Fruit fly (Drosophila melanogaster) whole organism, pupa: ENCODE measurements around the gene NaPi-III.

Experiments used
- CG10348 ChIP-seq: fragments of 200-800 bp; sonication (Bioruptor generic); IDR thresholded peaks from 2 replicates; pipeline ENCODE4 v1.3.6; 2022; ENCODE audit warnings: missing biosample characterization, missing genetic modification characterization
- CG12605 ChIP-seq: fragments of 200-800 bp; sonication (Bioruptor generic); IDR thresholded peaks from 2 replicates; pipeline ENCODE4 v1.3.6; 2022; ENCODE audit warnings: missing biosample characterization, missing genetic modification characterization
- CG13204 ChIP-seq: fragments of 200-800 bp; sonication (Bioruptor generic); optimal IDR thresholded peaks from 2 replicates; lab custom pipeline; 2018; ENCODE audit warnings: missing biosample characterization, mild to moderate bottlenecking, missing genetic modification characterization, moderate library complexity
- CG14655 ChIP-seq: fragments of 200-800 bp; sonication (Bioruptor generic); optimal IDR thresholded peaks from 3 replicates; lab custom pipeline; 2017; ENCODE audit warnings: mild to moderate bottlenecking, missing biosample characterization, missing genetic modification reagents, missing genetic modification characterization
- CG15710 ChIP-seq: fragments of 200-800 bp; sonication (Bioruptor generic); optimal IDR thresholded peaks from 2 replicates; lab custom pipeline; 2018; ENCODE audit warnings: missing biosample characterization, mild to moderate bottlenecking, missing genetic modification characterization, moderate library complexity
- CG17806 ChIP-seq: fragments of 200-800 bp; sonication (Bioruptor generic); optimal IDR thresholded peaks from 2 replicates; lab custom pipeline; 2018; ENCODE audit warnings: missing biosample characterization, mild to moderate bottlenecking, missing genetic modification characterization, moderate library complexity
- CG32121 ChIP-seq: fragments of 200-800 bp; sonication (Bioruptor generic); IDR thresholded peaks from 2 replicates; pipeline ENCODE4 v1.3.6; 2022; ENCODE audit warnings: missing biosample characterization, missing genetic modification characterization
- CG34367 ChIP-seq: fragments of 200-800 bp; sonication (Bioruptor generic); optimal IDR thresholded peaks from 2 replicates; lab custom pipeline; 2018; ENCODE audit warnings: missing biosample characterization, mild to moderate bottlenecking, missing genetic modification characterization
- CG4496 ChIP-seq: fragments of 200-800 bp; sonication (Bioruptor generic); IDR thresholded peaks from 3 replicates; pipeline ENCODE4 v1.3.6; 2022; ENCODE audit warnings: missing biosample characterization, missing genetic modification characterization
- CG8159 ChIP-seq: fragments of 200-800 bp; sonication (Bioruptor generic); optimal IDR thresholded peaks from 3 replicates; lab custom pipeline; 2018; ENCODE audit warnings: missing biosample characterization, mild to moderate bottlenecking, missing genetic modification characterization, moderate library complexity
- CG8301 ChIP-seq: fragments of 200-800 bp; sonication (Bioruptor generic); optimal IDR thresholded peaks from 2 replicates; lab custom pipeline; 2018; ENCODE audit warnings: missing biosample characterization, mild to moderate bottlenecking, missing genetic modification characterization
- CG9948 ChIP-seq: fragments of 200-800 bp; sonication (Bioruptor generic); optimal IDR thresholded peaks from 2 replicates; lab custom pipeline; 2018; ENCODE audit warnings: missing biosample characterization, mild to moderate bottlenecking, missing genetic modification characterization, moderate library complexity
- D1 ChIP-seq: fragments of 200-800 bp; sonication (Bioruptor generic); optimal IDR thresholded peaks from 2 replicates; lab custom pipeline; 2018; ENCODE audit warnings: missing biosample characterization, mild to moderate bottlenecking, missing genetic modification characterization, moderate library complexity
- EcR ChIP-seq: fragments of 200-800 bp; sonication (Bioruptor generic); optimal IDR thresholded peaks from 3 replicates; lab custom pipeline; 2019; ENCODE audit warnings: missing biosample characterization, missing genetic modification characterization, mild to moderate bottlenecking, moderate library complexity, missing genetic modification reagents
- Ets98B ChIP-seq: fragments of 200-800 bp; sonication (Bioruptor generic); IDR thresholded peaks from 2 replicates; pipeline ENCODE4 v1.3.6; 2022; ENCODE audit warnings: missing biosample characterization, missing genetic modification characterization
- Pif1A ChIP-seq: fragments of 200-800 bp; sonication (Bioruptor generic); optimal IDR thresholded peaks from 3 replicates; lab custom pipeline; 2016; ENCODE audit warnings: missing biosample characterization, missing genetic modification characterization
- Pif1B ChIP-seq: fragments of 200-800 bp; sonication (Bioruptor generic); optimal IDR thresholded peaks from 3 replicates; lab custom pipeline; 2016; ENCODE audit warnings: missing biosample characterization, missing genetic modification characterization
- Snoo ChIP-seq: fragments of 200-800 bp; sonication (Bioruptor generic); optimal IDR thresholded peaks from 3 replicates; lab custom pipeline; 2017; ENCODE audit warnings: missing biosample characterization, mild to moderate bottlenecking, missing genetic modification characterization, inconsistent platforms
- fd96Ca ChIP-seq: fragments of 200-800 bp; sonication (Bioruptor generic); IDR thresholded peaks from 3 replicates; pipeline ENCODE4 v1.3.6; 2022; ENCODE audit warnings: missing biosample characterization, missing genetic modification characterization
- gl ChIP-seq: fragments of 200-800 bp; sonication (Bioruptor generic); optimal IDR thresholded peaks from 2 replicates; lab custom pipeline; 2018; ENCODE audit warnings: missing biosample characterization, mild to moderate bottlenecking, missing genetic modification characterization
- rn ChIP-seq: fragments of 200-800 bp; sonication (Bioruptor generic); IDR thresholded peaks from 2 replicates; pipeline ENCODE4 v1.3.6; 2022; ENCODE audit warnings: missing biosample characterization, missing genetic modification characterization

Gene NaPi-III

DNA sequence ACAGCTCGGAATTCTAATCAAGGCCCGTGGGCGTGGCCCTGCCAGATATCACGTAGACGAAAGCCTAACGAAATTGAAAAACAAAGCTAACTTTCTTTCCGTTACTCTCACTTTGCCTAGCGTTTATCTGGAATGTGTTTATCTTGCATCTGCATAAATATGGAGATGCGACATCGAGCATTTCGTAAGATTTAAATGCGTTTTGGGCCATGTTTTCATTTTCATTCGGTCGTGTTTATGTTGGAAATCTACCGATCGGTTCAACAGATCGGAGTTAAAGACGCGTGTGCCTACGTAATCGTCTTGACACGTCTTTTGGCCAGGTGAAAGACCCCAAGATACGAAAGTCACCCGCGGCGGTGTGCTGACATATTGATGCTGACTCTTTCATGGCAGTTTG is 24.5 kb downstream of the NaPi-III start:
- TF ChIP-seq CG10348 (GFP tag; lab: Robert Waterston, UW) (no peak), CG17806 (tag; lab: Kevin White, UChicago) (no peak), EcR (no peak), Snoo (tag; lab: Kevin White, UChicago) (no peak), Ets98B (GFP tag; lab: Robert Waterston, UW) (no peak), CG34367 (tag; lab: Kevin White, UChicago) (no peak), CG13204 (GFP tag; lab: Kevin White, UChicago) (no peak), CG8159 (tag; lab: Kevin White, UChicago) (no peak), CG32121 (no peak), CG9948 (tag; lab: Kevin White, UChicago) (no peak), Pif1A (GFP tag; lab: Kevin White, UChicago) (no peak)

DNA sequence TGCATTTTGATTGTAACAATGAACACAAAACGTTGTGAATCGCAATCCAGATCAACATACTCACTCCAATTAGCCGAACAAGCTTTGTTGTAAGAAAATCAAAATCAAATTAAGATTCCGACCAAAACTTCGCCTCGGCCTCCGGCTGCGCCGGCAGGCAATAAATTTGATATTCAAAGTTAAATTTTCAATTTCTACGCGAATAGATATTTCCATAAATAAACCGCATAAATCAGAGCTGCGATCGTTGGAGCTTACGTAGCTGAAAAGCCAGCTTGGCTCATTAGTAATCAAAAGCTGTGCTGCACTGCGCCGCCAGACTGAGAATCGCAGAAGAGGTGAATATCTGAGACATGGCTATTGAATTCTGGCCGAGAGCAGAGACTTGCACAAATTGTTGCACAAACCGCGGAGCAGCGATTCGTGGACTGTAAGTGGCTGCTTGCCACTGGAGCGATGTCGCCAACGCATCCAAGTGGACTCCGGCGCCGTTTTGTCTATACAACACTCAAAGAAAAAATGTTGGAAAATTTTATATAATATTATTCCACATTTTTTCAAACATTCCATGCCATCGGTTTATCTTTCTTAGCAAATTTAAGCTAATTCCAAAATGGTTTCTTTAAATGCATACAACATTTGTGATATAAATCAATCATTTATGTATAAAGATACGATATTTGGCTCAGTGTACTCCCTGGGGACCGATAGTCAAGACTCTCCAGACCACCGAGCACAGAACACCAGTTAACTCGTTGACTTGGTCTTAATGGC is 25.5 kb downstream of the NaPi-III start:
- peak; percentile 66 for TF ChIP-seq gl (tag; lab: Kevin White, UChicago)
- TF ChIP-seq CG14655 (GFP tag; lab: Kevin White, UChicago) = peak; percentile 87
- TF ChIP-seq CG13204 (GFP tag; lab: Kevin White, UChicago) = peak; percentile 59
- TF ChIP-seq Snoo (tag; lab: Kevin White, UChicago) = no peak
- peak; percentile 77 for TF ChIP-seq CG4496 (GFP tag; lab: Robert Waterston, UW)
- TF ChIP-seq CG8301 (tag; lab: Kevin White, UChicago) = peak; percentile 85
- peak; percentile 81 for TF ChIP-seq CG15710
- peak; percentile 68 for TF ChIP-seq Ets98B (GFP tag; lab: Robert Waterston, UW)
- TF ChIP-seq CG9948 (tag; lab: Kevin White, UChicago) = peak; percentile 87
- peak; percentile 65 for TF ChIP-seq D1 (tag; lab: Kevin White, UChicago)
- TF ChIP-seq CG8159 (tag; lab: Kevin White, UChicago) = peak; percentile 88
- peak; percentile 41 for TF ChIP-seq CG12605
- TF ChIP-seq Pif1B (GFP tag; lab: Kevin White, UChicago) = peak; percentile 64
- peak; percentile 21 for TF ChIP-seq EcR
- peak; percentile 61; the same call in 1 of the 3 replicates for TF ChIP-seq fd96Ca
- TF ChIP-seq CG32121 = peak; percentile 54; the same call in 1 of the 2 replicates
- no peak for TF ChIP-seq CG10348 (GFP tag; lab: Robert Waterston, UW)
- peak; percentile 88 for TF ChIP-seq CG17806 (tag; lab: Kevin White, UChicago)
- TF ChIP-seq CG34367 (tag; lab: Kevin White, UChicago) = peak; percentile 76
- TF ChIP-seq Pif1A (GFP tag; lab: Kevin White, UChicago) = peak; percentile 68
- TF ChIP-seq rn (GFP tag; lab: Robert Waterston, UW) = no peak; the same call in 1 of the 2 replicates

- peak; percentile 77 for TF ChIP-seq Snoo (tag; lab: Kevin White, UChicago)
- no peak for TF ChIP-seq CG9948 (tag; lab: Kevin White, UChicago)
Measured at dm6 chr3L:11150735-11151287, 27.7 kb downstream of the NaPi-III start, which contains the start of gene CG6216. Gene CG6216 (minus strand): TSS chr3L:11150785.

dm6 chr3L:11155380-11155779 is 32.2 kb downstream of the NaPi-III start:
- TF ChIP-seq Snoo (tag; lab: Kevin White, UChicago) = peak; percentile 23
- no peak for TF ChIP-seq CG8159 (tag; lab: Kevin White, UChicago)
- peak; percentile 15; the same call in 1 of the 2 replicates for TF ChIP-seq CG10348 (GFP tag; lab: Robert Waterston, UW)
- peak; percentile 19 for TF ChIP-seq CG15710
- TF ChIP-seq CG9948 (tag; lab: Kevin White, UChicago) = no peak
- TF ChIP-seq fd96Ca = peak; percentile 68
- TF ChIP-seq CG13204 (GFP tag; lab: Kevin White, UChicago) = no peak
- TF ChIP-seq EcR = no peak
- no peak for TF ChIP-seq D1 (tag; lab: Kevin White, UChicago)
- no peak for TF ChIP-seq CG17806 (tag; lab: Kevin White, UChicago)
- peak; percentile 74 for TF ChIP-seq CG32121
- peak; percentile 77 for TF ChIP-seq Ets98B (GFP tag; lab: Robert Waterston, UW)
- peak; percentile 46 for TF ChIP-seq CG8301 (tag; lab: Kevin White, UChicago)
- TF ChIP-seq CG4496 (GFP tag; lab: Robert Waterston, UW) = peak; percentile 77
- peak; percentile 8; the same call in 1 of the 2 replicates for TF ChIP-seq CG12605
- TF ChIP-seq Pif1A (GFP tag; lab: Kevin White, UChicago) = peak; percentile 54
- TF ChIP-seq rn (GFP tag; lab: Robert Waterston, UW) = peak; percentile 51; the same call in 1 of the 2 replicates
- TF ChIP-seq Pif1B (GFP tag; lab: Kevin White, UChicago) = peak; percentile 44
- no peak for TF ChIP-seq CG34367 (tag; lab: Kevin White, UChicago)
- TF ChIP-seq gl (tag; lab: Kevin White, UChicago) = no peak
- TF ChIP-seq CG14655 (GFP tag; lab: Kevin White, UChicago) = peak; percentile 58

dm6 chr3L:11164899-11165298 is 41.8 kb downstream of the NaPi-III start, which contains the start of gene Alg10:
Gene Alg10 (plus strand): TSS chr3L:11164971.
- TF ChIP-seq rn (GFP tag; lab: Robert Waterston, UW) (no peak), Pif1A (GFP tag; lab: Kevin White, UChicago) (no peak), EcR (no peak), CG9948 (tag; lab: Kevin White, UChicago) (no peak), CG4496 (GFP tag; lab: Robert Waterston, UW) (no peak), CG8159 (tag; lab: Kevin White, UChicago) (no peak), D1 (tag; lab: Kevin White, UChicago) (no peak), CG32121 (no peak), CG12605 (no peak)
